Worm (Caenorhabditis elegans): ENCODE data around the gene crn-5.
A peak's percentile ranks its signal among the peaks of the same experiment; 100 is the strongest.

DNA sequence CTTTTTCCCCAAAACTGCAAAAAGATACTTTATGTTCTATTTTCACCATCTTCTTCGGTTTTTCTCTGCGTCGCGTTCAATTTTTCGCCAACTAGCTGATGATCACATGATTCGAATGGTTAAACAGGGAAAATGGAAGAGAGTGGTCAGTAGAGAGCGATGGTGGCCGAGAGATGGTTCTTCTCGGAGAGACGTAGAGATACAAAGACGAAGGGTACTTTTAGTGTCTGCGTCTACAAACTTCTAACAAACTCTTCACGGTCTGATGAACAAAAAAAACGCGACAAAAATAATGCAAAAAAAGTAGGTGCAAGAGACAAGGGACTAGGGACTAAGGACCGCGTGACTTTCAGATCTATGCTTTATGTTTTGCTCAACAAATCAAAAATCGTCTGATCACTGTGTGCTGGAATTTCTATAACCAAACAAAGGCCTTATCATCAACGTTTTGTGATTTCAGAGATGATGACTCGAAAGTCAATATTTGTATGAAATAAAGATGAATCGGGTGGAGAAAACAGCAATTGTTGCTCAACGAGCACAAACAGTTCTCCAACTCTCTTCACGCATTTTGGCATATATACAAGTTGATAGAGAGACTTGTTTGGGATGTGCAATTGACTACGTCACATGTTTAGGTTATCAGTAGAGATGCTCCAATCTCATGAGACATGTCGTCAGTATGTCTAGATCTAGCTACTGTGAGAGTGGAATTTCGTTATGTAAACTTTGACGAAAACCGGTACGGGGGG lies 40.4 kb upstream of the crn-5 start:
- TF ChIP-seq med-1 (GFP tag; optimal IDR thresholded peaks at IDR 0.05; ENCODE audit: insufficient read depth) (no peak), ztf-29 (GFP tag; IDR thresholded peaks at IDR 0.05) (no peak), tab-1 (GFP tag; IDR thresholded peaks at IDR 0.05) (no peak), T22C8.4 (GFP tag; IDR thresholded peaks at IDR 0.05) (no peak), ztf-23 (GFP tag; IDR thresholded peaks at IDR 0.05) (0 out of 2 replicates have a peak, but pooled peaks have one; percentile 57), ref-1 (GFP tag; conservative IDR thresholded peaks at IDR 0.05) (no peak)

All from whole organism, midembryonic.